Fruit fly (Drosophila melanogaster): Measurements from ENCODE around the gene CG3009.
A peak's percentile ranks its signal among the peaks of the same experiment; 100 is the strongest.

dm6 chrX:4687778-4688399, 21.4 kb upstream of the CG3009 start, which contains the start of gene ctp:
- peak; percentile 67 for TF ChIP-seq Hr83 (GFP tag; optimal IDR thresholded peaks at IDR 0.05; ENCODE audit: poor library complexity, severe bottlenecking)
- no peak for TF ChIP-seq sage (GFP tag; optimal IDR thresholded peaks at IDR 0.05)
- peak in 1 of 2 experiments; percentile 40 for TF ChIP-seq dl (GFP tag; optimal IDR thresholded peaks at IDR 0.05; ENCODE audit: insufficient read depth in 1 of 2, partially characterized antibody in 2 of 2)
- TF ChIP-seq Dif (GFP tag; optimal IDR thresholded peaks at IDR 0.05; ENCODE audit: partially characterized antibody): peak; percentile 76
- no peak for TF ChIP-seq Vsx2 (GFP tag; optimal IDR thresholded peaks at IDR 0.05; ENCODE audit: partially characterized antibody)
- TF ChIP-seq CrebA (GFP tag; optimal IDR thresholded peaks at IDR 0.05; ENCODE audit: borderline replicate concordance): no peak
- TF ChIP-seq OdsH (GFP tag; optimal IDR thresholded peaks at IDR 0.05): peak; percentile 19
- TF ChIP-seq Hr78 (GFP tag; optimal IDR thresholded peaks at IDR 0.05): no peak

Measured in whole organism, wandering third instar larva.